Fruit fly (Drosophila melanogaster): ENCODE data around the gene CG31974.

dm6 chr2L:165253-165890, 22.5 kb upstream of the CG31974 start:
- no peak for TF ChIP-seq Crg-1 (GFP tag; optimal IDR thresholded peaks at IDR 0.05)
- TF ChIP-seq CG5204 (GFP tag; optimal IDR thresholded peaks at IDR 0.05), result no peak
- TF ChIP-seq toe (GFP tag; optimal IDR thresholded peaks at IDR 0.05), result no peak
- TF ChIP-seq bab1 (GFP tag; optimal IDR thresholded peaks at IDR 0.05), result no peak
- no peak for TF ChIP-seq Mnt (GFP tag; optimal IDR thresholded peaks at IDR 0.05)
- no peak for TF ChIP-seq CG33017 (tag; optimal IDR thresholded peaks at IDR 0.05)
- no peak for TF ChIP-seq kay (GFP tag; ENCODE audit: borderline replicate concordance)
- TF ChIP-seq CG7101 (tag; optimal IDR thresholded peaks at IDR 0.05), result no peak
- TF ChIP-seq Clk (GFP tag; optimal IDR thresholded peaks at IDR 0.05), result no peak
- peak; percentile 59 for TF ChIP-seq tj (GFP tag; optimal IDR thresholded peaks at IDR 0.05)
- no peak for TF ChIP-seq CG11617 (GFP tag; optimal IDR thresholded peaks at IDR 0.05)
